Fruit fly (Drosophila melanogaster) Kc167 (cell line): ENCODE measurements around the gene CG1998.

Source experiments
- Myc ChIP-seq: fragments of >200 bp; optimal IDR thresholded peaks from 2 replicates; lab custom pipeline; 2017; ENCODE audit warnings: missing external identifiers
- Sin3A ChIP-seq: fragments of >200 bp; optimal IDR thresholded peaks from 2 replicates; lab custom pipeline; 2018; ENCODE audit warnings: missing external identifiers
- h ChIP-seq: fragments of >200 bp; optimal IDR thresholded peaks from 3 replicates; lab custom pipeline; 2018; ENCODE audit warnings: missing external identifiers
- insv ChIP-seq: fragments of >200 bp; optimal IDR thresholded peaks from 3 replicates; lab custom pipeline; 2018; ENCODE audit warnings: missing external identifiers
- psq ChIP-seq: fragments of >200 bp; optimal IDR thresholded peaks from 2 replicates; lab custom pipeline; 2017; ENCODE audit warnings: missing external identifiers
- ttk ChIP-seq: sonication (Bioruptor generic); optimal IDR thresholded peaks from 2 replicates; lab custom pipeline; 2017; ENCODE audit warnings: missing external identifiers

- TF ChIP-seq Sin3A (lab: Kevin White, UChicago) (no peak), h (lab: Kevin White, UChicago) (no peak), ttk (lab: Kevin White, UChicago) (no peak), insv (lab: Kevin White, UChicago) (no peak), Myc (lab: Kevin White, UChicago) (no peak), psq (lab: Kevin White, UChicago) (no peak)
Observed at dm6 chrX:13386776-13387175, 26.1 kb downstream of the CG1998 start.
